Fruit fly (Drosophila melanogaster): ENCODE results near the gene CG12320.

Gene CG12320

dm6 chr3R:18215300-18215699, 37.2 kb downstream of the CG12320 start (continued):
- TF ChIP-seq CG42726 (GFP tag; IDR thresholded peaks at IDR 0.05; ENCODE audit: partially characterized antibody) (0 out of 2 replicates have a peak, but pooled peaks have one; percentile 44), CG2889 (GFP tag; IDR thresholded peaks at IDR 0.05) (no peak), tna (GFP tag; IDR thresholded peaks at IDR 0.05; ENCODE audit: partially characterized antibody) (peak; percentile 14; the same call in 1 of the 2 replicates), CG18476 (GFP tag; optimal IDR thresholded peaks at IDR 0.05) (no peak), sna (GFP tag; IDR thresholded peaks at IDR 0.05; ENCODE audit: partially characterized antibody) (peak; percentile 86), CG17361 (GFP tag; IDR thresholded peaks at IDR 0.05) (no peak), CG1529 (GFP tag; optimal IDR thresholded peaks at IDR 0.05) (no peak), CG9727 (GFP tag; optimal IDR thresholded peaks at IDR 0.05) (peak; percentile 10), dan (GFP tag; IDR thresholded peaks at IDR 0.05) (no peak), fd64A (GFP tag; optimal IDR thresholded peaks at IDR 0.05) (no peak), CG17359 (tag; optimal IDR thresholded peaks at IDR 0.05) (peak; percentile 19), pnt (GFP tag; optimal IDR thresholded peaks at IDR 0.05) (no peak), lola (GFP tag; optimal IDR thresholded peaks at IDR 0.05) (no peak), CG10321 (GFP tag; IDR thresholded peaks at IDR 0.05) (no peak), Mrtf (GFP tag; IDR thresholded peaks at IDR 0.05) (no peak), D19B (GFP tag; optimal IDR thresholded peaks at IDR 0.05) (no peak), CG7745 (tag; optimal IDR thresholded peaks at IDR 0.05) (no peak), unpg (GFP tag; optimal IDR thresholded peaks at IDR 0.05) (no peak), salm (tag; optimal IDR thresholded peaks at IDR 0.05) (no peak), chinmo (GFP tag; IDR thresholded peaks at IDR 0.05; ENCODE audit: partially characterized antibody) (peak; percentile 58; the same call in 1 of the 4 replicates), hbn (GFP tag; IDR thresholded peaks at IDR 0.05; ENCODE audit: partially characterized antibody) (peak; percentile 79), CG2875 (GFP tag; optimal IDR thresholded peaks at IDR 0.05) (no peak), CHES-1-like (GFP tag; optimal IDR thresholded peaks at IDR 0.05) (no peak), dm (GFP tag; optimal IDR thresholded peaks at IDR 0.05) (no peak), CG14667 (GFP tag; IDR thresholded peaks at IDR 0.05) (no peak), CG31224 (GFP tag; IDR thresholded peaks at IDR 0.05) (no peak), CG12155 (GFP tag; optimal IDR thresholded peaks at IDR 0.05) (peak; percentile 41), Nf-YA (GFP tag; IDR thresholded peaks at IDR 0.05) (no peak), CG18764 (GFP tag; optimal IDR thresholded peaks at IDR 0.05) (peak; percentile 1), CG33213 (GFP tag; optimal IDR thresholded peaks at IDR 0.05) (peak; percentile 25), CG17568 (GFP tag; optimal IDR thresholded peaks at IDR 0.05) (no peak), CG6765 (GFP tag; optimal IDR thresholded peaks at IDR 0.05) (no peak), chm (GFP tag; IDR thresholded peaks at IDR 0.05) (no peak), grau (tag; optimal IDR thresholded peaks at IDR 0.05) (no peak), gsb-n (tag; optimal IDR thresholded peaks at IDR 0.05) (no peak), CG8281 (tag; optimal IDR thresholded peaks at IDR 0.05) (no peak), GATAe (GFP tag; conservative IDR thresholded peaks at IDR 0.05) (no peak), C15 (GFP tag; IDR thresholded peaks at IDR 0.05) (no peak), zen2 (GFP tag; IDR thresholded peaks at IDR 0.05; ENCODE audit: partially characterized antibody) (peak; percentile 88), HLH54F (GFP tag; optimal IDR thresholded peaks at IDR 0.05) (peak; percentile 54), CG2202 (tag; optimal IDR thresholded peaks at IDR 0.05) (no peak), NC2β (GFP tag; optimal IDR thresholded peaks at IDR 0.05) (peak; percentile 19), CG16813 (GFP tag; IDR thresholded peaks at IDR 0.05; ENCODE audit: partially characterized antibody) (peak; percentile 65), CG9817 (tag; optimal IDR thresholded peaks at IDR 0.05) (peak; percentile 26), pzg (GFP tag; optimal IDR thresholded peaks at IDR 0.05) (peak; percentile 55), Aef1 (GFP tag; IDR thresholded peaks at IDR 0.05) (no peak; the same call in 2 of the 3 replicates), B-H1 (GFP tag; IDR thresholded peaks at IDR 0.05) (no peak), lab (GFP tag; optimal IDR thresholded peaks at IDR 0.05) (no peak), CG14860 (GFP tag; IDR thresholded peaks at IDR 0.05; ENCODE audit: partially characterized antibody) (0 out of 3 replicates have a peak, but pooled peaks have one; percentile 36), BEAF-32 (GFP tag; optimal IDR thresholded peaks at IDR 0.05) (peak; percentile 70)

All from whole organism, embryonic.